Fruit fly (Drosophila melanogaster) whole organism, prepupa: ENCODE data around the gene Fum2.

Source experiments
- CG10631 ChIP-seq: fragments of 200-800 bp; sonication (Bioruptor generic); optimal IDR thresholded peaks from 2 replicates; lab custom pipeline; 2016; ENCODE audit warnings: missing biosample characterization, missing genetic modification characterization
- CG10669 ChIP-seq: fragments of 200-800 bp; sonication (Bioruptor generic); optimal IDR thresholded peaks from 3 replicates; lab custom pipeline; 2018; ENCODE audit warnings: missing biosample characterization, mild to moderate bottlenecking, missing genetic modification characterization, moderate library complexity
- CG11762 ChIP-seq: fragments of 200-800 bp; sonication (Bioruptor generic); optimal IDR thresholded peaks from 3 replicates; lab custom pipeline; 2016; ENCODE audit warnings: missing biosample characterization, missing genetic modification characterization; ENCODE audit not compliant: insufficient read depth
- CG15336 ChIP-seq: fragments of 200-800 bp; sonication (Bioruptor generic); IDR thresholded peaks from 2 replicates; pipeline ENCODE4 v1.3.6; 2022; ENCODE audit warnings: missing biosample characterization, missing genetic modification characterization
- CG3032 ChIP-seq: fragments of 200-800 bp; optimal IDR thresholded peaks from 2 replicates; lab custom pipeline; 2019; ENCODE audit warnings: missing biosample characterization, mild to moderate bottlenecking, missing genetic modification characterization, moderate library complexity
- CG31627 ChIP-seq: fragments of 200-800 bp; sonication (Bioruptor generic); optimal IDR thresholded peaks from 3 replicates; lab custom pipeline; 2016; ENCODE audit warnings: missing biosample characterization, missing genetic modification characterization
- CG32006 ChIP-seq: fragments of 200-800 bp; sonication (Bioruptor generic); optimal IDR thresholded peaks from 3 replicates; lab custom pipeline; 2017; ENCODE audit warnings: missing biosample characterization, mild to moderate bottlenecking, missing genetic modification characterization
- CG4318 ChIP-seq: fragments of 200-800 bp; sonication (Bioruptor generic); optimal IDR thresholded peaks from 3 replicates; lab custom pipeline; 2017; ENCODE audit warnings: missing biosample characterization, mild to moderate bottlenecking, missing genetic modification characterization
- CG6276 ChIP-seq: fragments of 200-800 bp; sonication (Bioruptor generic); optimal IDR thresholded peaks from 2 replicates; lab custom pipeline; 2017; ENCODE audit warnings: missing biosample characterization, mild to moderate bottlenecking, missing genetic modification characterization
- CG6792 ChIP-seq: fragments of 200-800 bp; sonication (Bioruptor generic); optimal IDR thresholded peaks from 3 replicates; lab custom pipeline; 2016; ENCODE audit warnings: missing biosample characterization, missing genetic modification characterization
- CG6808 ChIP-seq: fragments of 200-800 bp; sonication (Bioruptor generic); optimal IDR thresholded peaks from 3 replicates; lab custom pipeline; 2017; ENCODE audit warnings: missing biosample characterization, missing genetic modification characterization, mild to moderate bottlenecking, moderate library complexity, missing genetic modification reagents
- CG7368 ChIP-seq: fragments of 200-800 bp; sonication (Bioruptor generic); optimal IDR thresholded peaks from 3 replicates; lab custom pipeline; 2016; ENCODE audit warnings: missing biosample characterization, missing genetic modification characterization
- CG8119 ChIP-seq: fragments of 200-800 bp; sonication (Bioruptor generic); IDR thresholded peaks from 3 replicates; pipeline ENCODE4 v1.3.6; 2022; ENCODE audit warnings: missing biosample characterization, missing genetic modification characterization
- Eip75B ChIP-seq: fragments of 200-800 bp; sonication (Bioruptor generic); optimal IDR thresholded peaks from 3 replicates; lab custom pipeline; 2016; ENCODE audit warnings: missing biosample characterization, missing genetic modification characterization
- Eip78C ChIP-seq: fragments of 200-800 bp; sonication (Bioruptor generic); peaks from one replicate; lab custom pipeline; 2016; ENCODE audit warnings: missing biosample characterization, missing genetic modification characterization
- Eip93F ChIP-seq: fragments of 200-800 bp; sonication (Bioruptor generic); optimal IDR thresholded peaks from 2 replicates; lab custom pipeline; 2016; ENCODE audit warnings: missing biosample characterization, mild to moderate bottlenecking, missing genetic modification characterization
- Ets96B ChIP-seq: fragments of 200-800 bp; optimal IDR thresholded peaks from 2 replicates; lab custom pipeline; 2019; ENCODE audit warnings: missing biosample characterization, mild to moderate bottlenecking, missing genetic modification characterization, moderate library complexity
- Gug ChIP-seq: fragments of 200-800 bp; sonication (Bioruptor generic); IDR thresholded peaks from 2 replicates; pipeline ENCODE4 v1.3.6; 2022; ENCODE audit warnings: missing biosample characterization, missing genetic modification characterization
- Hr38 ChIP-seq: sonication (Bioruptor generic); optimal IDR thresholded peaks from 2 replicates; lab custom pipeline; 2016; ENCODE audit warnings: missing biosample characterization, missing genetic modification characterization
- Hr39 ChIP-seq: fragments of 200-800 bp; sonication (Bioruptor generic); optimal IDR thresholded peaks from 2 replicates; lab custom pipeline; 2016; ENCODE audit warnings: missing biosample characterization, missing genetic modification characterization
- Hr4 ChIP-seq: fragments of 200-800 bp; sonication (Bioruptor generic); optimal IDR thresholded peaks from 3 replicates; lab custom pipeline; 2016; ENCODE audit warnings: missing biosample characterization, missing genetic modification characterization
- OdsH ChIP-seq: fragments of 200-800 bp; sonication (Bioruptor generic); optimal IDR thresholded peaks from 3 replicates; lab custom pipeline; 2016; ENCODE audit warnings: missing biosample characterization, missing genetic modification characterization
- Sox14 ChIP-seq: fragments of 200-800 bp; sonication (Bioruptor generic); optimal IDR thresholded peaks from 3 replicates; lab custom pipeline; 2016; ENCODE audit warnings: missing biosample characterization, missing genetic modification characterization
- Sox15 ChIP-seq: fragments of 200-800 bp; sonication (Bioruptor generic); optimal IDR thresholded peaks from 3 replicates; lab custom pipeline; 2016; ENCODE audit warnings: missing biosample characterization, missing genetic modification characterization
- acj6 ChIP-seq: fragments of 200-800 bp; sonication (Bioruptor generic); optimal IDR thresholded peaks from 3 replicates; lab custom pipeline; 2016; ENCODE audit warnings: missing biosample characterization, missing genetic modification characterization
- cyc ChIP-seq: fragments of 200-800 bp; sonication (Bioruptor generic); optimal IDR thresholded peaks from 3 replicates; lab custom pipeline; 2016; ENCODE audit warnings: missing biosample characterization, missing genetic modification characterization
- dsx ChIP-seq: fragments of 200-800 bp; optimal IDR thresholded peaks from 3 replicates; lab custom pipeline; 2019; ENCODE audit warnings: missing biosample characterization, mild to moderate bottlenecking, missing genetic modification characterization, moderate library complexity; ENCODE audit not compliant: poor library complexity, severe bottlenecking
- eg ChIP-seq: fragments of 200-800 bp; sonication (Bioruptor generic); IDR thresholded peaks from 3 replicates; pipeline ENCODE4 v1.3.6; 2022; ENCODE audit warnings: missing biosample characterization, missing genetic modification characterization
- fd59A ChIP-seq: fragments of 200-800 bp; sonication (Bioruptor generic); optimal IDR thresholded peaks from 2 replicates; lab custom pipeline; 2017; ENCODE audit warnings: missing biosample characterization, mild to moderate bottlenecking, missing genetic modification characterization, missing genetic modification reagents
- fkh ChIP-seq: fragments of 200-800 bp; sonication (Bioruptor generic); optimal IDR thresholded peaks from 3 replicates; lab custom pipeline; 2017; ENCODE audit warnings: missing biosample characterization, mild to moderate bottlenecking, missing genetic modification characterization, moderate library complexity
- lz ChIP-seq: fragments of 200-800 bp; sonication (Bioruptor generic); optimal IDR thresholded peaks from 3 replicates; lab custom pipeline; 2016; ENCODE audit warnings: missing biosample characterization, missing genetic modification characterization
- pdm3 ChIP-seq: fragments of 200-800 bp; sonication (Bioruptor generic); optimal IDR thresholded peaks from 3 replicates; lab custom pipeline; 2016; ENCODE audit warnings: missing biosample characterization, missing genetic modification characterization
- salr ChIP-seq, 2 experiments: fragments of 200-800 bp; sonication (Bioruptor generic); optimal IDR thresholded peaks; 3 replicates each; lab custom pipeline; 2016 to 2018; ENCODE audit warnings: missing biosample characterization in 2 of 2, missing genetic modification characterization in 2 of 2, mild to moderate bottlenecking in 1 of 2
- spab ChIP-seq: fragments of 200-800 bp; sonication (Bioruptor generic); optimal IDR thresholded peaks from 2 replicates; lab custom pipeline; 2017; ENCODE audit warnings: missing biosample characterization, mild to moderate bottlenecking, missing genetic modification characterization, missing genetic modification reagents
- ss ChIP-seq, 2 experiments: fragments of 200-800 bp; sonication (Bioruptor generic); optimal IDR thresholded peaks; 2 replicates in 1 of 2; 3 replicates in 1 of 2; lab custom pipeline; 2017 to 2018; ENCODE audit warnings: mild to moderate bottlenecking in 2 of 2, missing biosample characterization in 2 of 2, missing genetic modification characterization in 2 of 2, moderate library complexity in 1 of 2
- topi ChIP-seq: fragments of 200-800 bp; sonication (Bioruptor generic); optimal IDR thresholded peaks from 3 replicates; lab custom pipeline; 2016; ENCODE audit warnings: missing biosample characterization, missing genetic modification characterization
- vri ChIP-seq: fragments of 200-800 bp; sonication (Bioruptor generic); optimal IDR thresholded peaks from 3 replicates; lab custom pipeline; 2016; ENCODE audit warnings: missing biosample characterization, mild to moderate bottlenecking, missing genetic modification characterization

The Fum2 gene

DNA sequence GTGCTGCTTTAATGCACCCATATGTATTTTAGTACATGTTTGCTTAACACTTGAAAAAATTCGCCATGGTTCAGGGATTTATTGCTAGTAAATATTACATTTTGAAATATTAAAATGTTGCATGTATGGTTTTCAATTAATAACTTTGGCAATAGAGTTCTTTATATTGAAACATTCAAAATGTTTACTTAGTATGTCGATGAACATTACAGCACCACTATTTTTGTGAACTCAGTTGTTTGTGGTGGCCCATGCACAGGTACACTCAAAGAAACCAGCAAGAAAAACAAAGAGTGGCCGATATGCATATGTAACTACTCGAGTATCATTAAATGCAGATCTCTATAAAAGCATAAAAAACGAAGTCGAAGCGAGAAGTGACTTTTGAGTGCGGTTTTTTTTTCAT is 20.5 kb downstream of the Fum2 start (continued):
- TF ChIP-seq CG10631 (GFP tag; lab: Kevin White, UChicago) (peak; percentile 67), CG31627 (peak; percentile 2), cyc (GFP tag; lab: Kevin White, UChicago) (no peak), topi (GFP tag; lab: Kevin White, UChicago) (peak; percentile 15), ss (GFP tag; optimal IDR thresholded peaks at IDR 0.05; lab: Kevin White, UChicago) (peak; percentile 65 to 83), spab (peak; percentile 62), Sox15 (GFP tag; lab: Kevin White, UChicago) (no peak)

DNA sequence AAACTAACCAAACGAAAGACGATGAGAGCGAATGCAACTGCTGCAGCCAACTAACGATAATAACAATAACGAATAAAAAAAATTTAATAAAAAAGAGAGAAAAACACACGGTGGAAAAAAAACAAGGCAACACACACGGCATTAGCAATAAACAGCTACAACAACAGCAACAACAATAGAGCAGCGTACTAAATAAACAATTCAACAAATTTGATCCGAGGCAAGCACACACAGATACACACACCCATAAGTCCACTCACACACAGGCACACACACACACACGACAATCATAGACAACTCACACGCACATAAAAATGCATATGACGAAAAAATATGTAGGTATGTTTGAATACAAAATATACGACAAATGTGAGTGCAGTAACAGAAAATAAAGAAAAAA is 21.0 kb downstream of the Fum2 start:
- TF ChIP-seq CG7368 (GFP tag; lab: Kevin White, UChicago) (no peak), CG10631 (GFP tag; lab: Kevin White, UChicago) (no peak), fkh (GFP tag; lab: Kevin White, UChicago) (peak; percentile 37), dsx (GFP tag; lab: Kevin White, UChicago) (no peak), CG6276 (peak; percentile 53), lz (GFP tag; lab: Kevin White, UChicago) (no peak), Gug (GFP tag; lab: Robert Waterston, UW) (no peak), CG8119 (GFP tag; lab: Robert Waterston, UW) (peak; percentile 34; the same call in 1 of the 3 replicates), Hr4 (GFP tag; lab: Kevin White, UChicago) (no peak), fd59A (GFP tag; lab: Kevin White, UChicago) (no peak), salr (GFP tag; optimal IDR thresholded peaks at IDR 0.05; lab: Kevin White, UChicago) (no peak), CG15336 (GFP tag; lab: Robert Waterston, UW) (peak; percentile 53; the same call in 1 of the 2 replicates), Hr39 (GFP tag; lab: Kevin White, UChicago) (no peak)

DNA sequence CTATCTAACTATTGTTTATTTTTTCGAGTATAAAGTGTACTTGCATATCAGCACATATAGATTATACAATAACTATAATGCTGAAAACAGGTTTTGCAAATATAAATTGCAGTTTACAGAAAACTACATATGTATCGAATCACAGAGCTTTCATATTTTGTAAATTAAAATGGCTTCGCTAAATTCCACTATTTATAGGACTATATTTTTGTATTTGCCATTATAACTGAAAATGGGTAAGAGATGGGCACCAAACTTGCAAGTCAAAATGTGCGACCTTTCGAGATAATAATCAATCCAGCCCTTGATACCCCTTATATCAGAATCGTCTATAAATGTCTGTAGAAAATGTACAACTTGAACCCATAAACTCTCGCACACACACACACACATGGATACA is 21.7 kb downstream of the Fum2 start:
- TF ChIP-seq Eip93F (GFP tag; lab: Kevin White, UChicago): no peak
- 0 out of 2 replicates have a peak, but pooled peaks have one; percentile 10 for TF ChIP-seq Gug (GFP tag; lab: Robert Waterston, UW)
- peak; percentile 6 for TF ChIP-seq CG6276
- TF ChIP-seq CG10669: peak; percentile 2
- TF ChIP-seq CG6792 (GFP tag; lab: Kevin White, UChicago): no peak
- peak; percentile 57 for TF ChIP-seq CG32006 (GFP tag; lab: Kevin White, UChicago)
- TF ChIP-seq vri (GFP tag; lab: Kevin White, UChicago): no peak
- TF ChIP-seq CG3032 (tag; lab: Kevin White, UChicago): peak; percentile 29
- TF ChIP-seq CG10631 (GFP tag; lab: Kevin White, UChicago): peak; percentile 23
- TF ChIP-seq Sox14: peak; percentile 11
- peak; percentile 39 for TF ChIP-seq pdm3 (GFP tag; lab: Kevin White, UChicago)
- TF ChIP-seq CG15336 (GFP tag; lab: Robert Waterston, UW): 0 out of 2 replicates have a peak, but pooled peaks have one; percentile 20
- TF ChIP-seq acj6 (GFP tag; lab: Kevin White, UChicago): peak; percentile 12
- peak; percentile 12 for TF ChIP-seq Eip75B (GFP tag; lab: Kevin White, UChicago)
- peak; percentile 67 for TF ChIP-seq Eip78C
- TF ChIP-seq CG8119 (GFP tag; lab: Robert Waterston, UW): peak; percentile 27; the same call in 1 of the 3 replicates
- TF ChIP-seq fd59A (GFP tag; lab: Kevin White, UChicago): peak; percentile 35
- no peak for TF ChIP-seq Hr38 (GFP tag; lab: Kevin White, UChicago)
- peak; percentile 28 for TF ChIP-seq CG4318 (GFP tag; lab: Kevin White, UChicago)
- TF ChIP-seq CG6808 (GFP tag; lab: Kevin White, UChicago): peak; percentile 21
- TF ChIP-seq OdsH: peak; percentile 11
- TF ChIP-seq salr (GFP tag; optimal IDR thresholded peaks at IDR 0.05; lab: Kevin White, UChicago): peak in 1 of 2 experiments; percentile 36
- TF ChIP-seq CG7368 (GFP tag; lab: Kevin White, UChicago): no peak
- TF ChIP-seq eg (GFP tag; lab: Robert Waterston, UW): no peak
- peak; percentile 18 for TF ChIP-seq Ets96B (tag; lab: Kevin White, UChicago)
- TF ChIP-seq CG11762 (GFP tag; lab: Kevin White, UChicago): no peak
- peak; percentile 36 for TF ChIP-seq Hr4 (GFP tag; lab: Kevin White, UChicago)
